Worm (Caenorhabditis elegans): ENCODE data around the gene ZK262.4.
"Not testable (repeated sequence)": the region's sequence is repeated elsewhere in the genome, so short reads cannot be mapped to it uniquely, and the experiment has no call there.

Gene ZK262.4

DNA sequence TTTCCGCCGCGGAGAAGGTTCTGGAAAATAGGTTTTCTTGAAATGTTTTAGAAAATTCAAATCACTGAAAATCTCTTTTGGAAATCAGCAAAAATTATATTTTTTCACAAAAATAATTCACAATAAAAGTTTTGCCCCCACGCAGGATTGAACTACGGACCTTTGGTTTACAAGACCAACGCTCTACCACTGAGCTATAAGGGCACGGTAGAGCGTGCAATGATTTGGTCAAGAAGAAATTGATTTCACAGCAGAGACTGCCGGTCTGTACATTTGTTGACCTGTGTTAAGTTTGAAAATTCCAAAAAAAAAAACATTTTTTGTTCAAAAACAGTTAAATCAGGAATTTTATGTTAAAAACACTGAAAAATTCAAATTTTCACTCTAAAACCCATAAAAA is 12.0 kb downstream of the ZK262.4 start:
- TF ChIP-seq unc-62 (GFP tag; optimal IDR thresholded peaks at IDR 0.05) = no peak

DNA sequence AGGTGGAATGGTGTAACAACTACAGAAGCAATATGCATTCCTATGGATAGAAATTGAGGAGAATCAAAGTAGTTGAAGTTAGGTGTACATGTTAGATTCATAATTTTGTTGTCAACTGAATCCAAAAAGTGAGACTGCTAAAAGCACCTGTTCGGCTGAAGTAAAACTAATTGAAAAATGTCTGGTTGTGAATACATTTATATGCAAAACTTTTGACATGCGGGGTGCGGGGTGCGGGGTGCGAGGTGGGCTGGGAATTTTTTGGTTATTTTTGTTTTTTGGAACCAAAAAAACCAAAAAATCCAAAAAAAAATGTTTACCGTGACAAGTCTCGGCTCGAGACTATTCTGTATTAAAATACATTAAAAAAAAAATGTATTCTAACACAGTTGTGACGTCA is 14.2 kb downstream of the ZK262.4 start, which contains the start of gene srh-207:
TSS of gene srh-207 (minus strand) at position 101 of the 400 bp plus-strand sequence.
- no peak for TF ChIP-seq unc-62 (GFP tag; optimal IDR thresholded peaks at IDR 0.05)

DNA sequence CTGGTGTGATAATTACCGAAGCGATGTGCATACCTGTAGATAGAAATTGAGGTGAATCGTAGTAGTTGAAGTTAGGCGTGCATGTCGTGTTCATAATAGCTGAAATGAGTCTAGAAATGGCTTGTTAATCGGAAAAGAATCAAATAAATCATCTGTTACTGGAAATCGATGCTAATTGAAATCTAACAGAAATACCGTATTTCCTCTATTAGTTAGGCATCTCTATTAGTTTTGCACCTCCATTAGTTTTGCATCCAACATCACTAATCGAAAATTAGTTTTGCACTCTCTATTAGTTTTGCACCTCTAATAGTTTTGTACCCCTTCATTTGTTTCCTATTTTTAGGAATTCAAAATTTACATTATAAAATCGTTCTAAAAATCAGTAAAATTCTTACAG is 19.6 kb downstream of the ZK262.4 start, which contains the start of gene srh-209:
TSS of gene srh-209 (minus strand) at position 101 of the 400 bp plus-strand sequence.
- not testable (repeated sequence) for TF ChIP-seq unc-62 (GFP tag; optimal IDR thresholded peaks at IDR 0.05)

DNA sequence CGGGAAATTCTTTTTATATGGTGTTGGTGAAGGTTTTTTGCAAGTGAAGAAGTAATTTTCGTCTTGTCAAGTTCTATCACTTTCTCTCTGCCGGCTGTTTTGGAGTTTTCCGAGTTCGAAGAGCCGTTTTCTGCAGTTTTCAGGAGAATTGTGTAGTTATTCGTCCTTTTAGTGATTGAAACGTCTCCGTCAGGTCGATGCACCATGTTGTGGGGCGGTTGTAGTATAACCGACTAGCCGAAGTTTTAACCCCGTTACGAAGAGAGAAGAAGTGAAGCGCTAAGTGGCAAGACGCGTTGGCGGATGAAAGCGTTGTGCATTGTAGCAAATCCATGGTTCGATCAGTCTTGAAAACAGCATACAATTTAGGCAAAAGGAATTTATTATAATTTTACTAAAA is 21.6 kb downstream of the ZK262.4 start:
- no peak for TF ChIP-seq unc-62 (GFP tag; optimal IDR thresholded peaks at IDR 0.05)

DNA sequence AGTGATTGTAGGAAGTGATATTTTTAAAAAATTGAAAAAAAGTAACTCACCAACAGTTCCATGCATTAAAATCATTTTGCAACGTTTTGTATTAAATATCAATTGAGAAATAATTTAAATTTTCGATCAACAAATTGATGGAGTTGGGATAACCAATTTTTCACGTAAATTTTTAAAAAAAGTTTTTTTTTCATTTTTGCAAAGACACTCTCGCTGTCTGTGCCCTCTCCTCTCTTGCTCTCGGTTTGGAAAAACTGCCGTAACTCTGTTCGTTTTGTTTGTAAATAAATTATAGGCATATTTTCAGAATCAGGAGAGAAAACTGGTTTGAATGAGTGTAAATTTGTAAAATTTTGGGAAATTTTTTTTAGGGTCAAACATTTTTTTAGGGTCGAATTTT is 26.6 kb downstream of the ZK262.4 start, which contains the start of gene Y51A2B.16:
TSS of gene Y51A2B.16 (minus strand) at position 101 of the 400 bp plus-strand sequence.
- no peak for TF ChIP-seq unc-62 (GFP tag; optimal IDR thresholded peaks at IDR 0.05)

DNA sequence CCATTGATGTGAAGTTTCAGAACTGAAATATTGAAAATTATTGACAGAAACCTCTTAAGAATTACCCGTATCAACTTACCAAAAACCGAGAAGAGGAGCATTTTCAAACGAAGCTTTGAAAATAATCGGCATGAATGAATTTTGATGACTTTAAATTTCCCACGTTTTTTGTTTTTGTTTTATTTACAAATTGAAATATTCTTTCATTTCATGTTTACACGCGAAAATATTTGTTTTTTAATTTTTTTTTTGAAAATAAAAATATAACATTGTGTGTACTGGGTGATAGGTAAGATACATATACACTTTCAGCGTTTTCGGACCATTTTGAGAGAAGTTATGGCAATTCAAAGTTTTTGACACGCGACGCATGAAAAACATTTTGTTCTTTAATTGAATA is 28.7 kb downstream of the ZK262.4 start, which contains the start of gene Y51A2B.9:
TSS of gene Y51A2B.9 (minus strand) at position 101 of the 400 bp plus-strand sequence.
- no peak for TF ChIP-seq unc-62 (GFP tag; optimal IDR thresholded peaks at IDR 0.05)

DNA sequence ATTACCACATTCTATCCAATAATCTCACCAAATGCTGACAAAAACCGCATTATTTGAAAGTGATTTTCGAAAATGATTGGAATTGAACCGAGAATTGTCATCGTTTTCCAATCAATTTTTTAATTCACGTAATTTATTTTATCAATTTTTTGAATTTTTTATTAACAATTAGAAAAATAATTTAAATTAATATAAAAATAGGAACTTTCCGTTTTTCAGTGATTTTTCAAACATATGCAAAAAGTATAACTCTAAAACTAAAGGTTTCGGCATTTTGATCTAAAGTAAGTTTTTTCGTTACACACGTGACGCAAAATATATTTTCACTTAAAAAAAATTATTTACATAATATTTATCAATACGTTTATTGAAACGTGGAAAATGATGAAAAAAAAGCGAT is 30.2 kb downstream of the ZK262.4 start, which contains the start of gene Y51A2B.6:
TSS of gene Y51A2B.6 (minus strand) at position 101 of the 400 bp plus-strand sequence.
- TF ChIP-seq unc-62 (GFP tag; optimal IDR thresholded peaks at IDR 0.05) = no peak

DNA sequence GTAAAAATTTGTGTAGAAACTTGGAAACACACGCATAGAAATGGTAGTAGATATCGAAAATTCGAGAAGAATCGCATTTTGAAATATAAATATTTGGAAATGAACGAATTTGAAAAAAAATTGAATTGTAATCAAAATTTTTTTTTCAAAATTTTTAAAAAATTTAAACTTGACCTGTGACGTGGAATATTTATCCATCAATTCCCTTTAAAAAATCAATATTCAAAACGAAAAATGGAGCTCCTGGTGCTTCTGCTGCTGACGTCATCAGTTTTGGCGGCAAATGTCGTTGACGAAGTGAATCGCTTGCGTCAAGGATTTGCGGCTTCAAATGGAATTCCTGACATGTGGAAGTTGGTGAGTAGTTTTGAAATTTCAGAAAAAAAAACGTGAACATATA is 35.3 kb downstream of the ZK262.4 start, which contains the start of the genes Y51A2B.4 and Y51A2B.5:
TSS of gene Y51A2B.4 (minus strand) at position 101 of the 400 bp plus-strand sequence.
TSS of gene Y51A2B.5 (plus strand) at position 232 of the 400 bp plus-strand sequence.
- TF ChIP-seq unc-62 (GFP tag; optimal IDR thresholded peaks at IDR 0.05) = no peak

DNA sequence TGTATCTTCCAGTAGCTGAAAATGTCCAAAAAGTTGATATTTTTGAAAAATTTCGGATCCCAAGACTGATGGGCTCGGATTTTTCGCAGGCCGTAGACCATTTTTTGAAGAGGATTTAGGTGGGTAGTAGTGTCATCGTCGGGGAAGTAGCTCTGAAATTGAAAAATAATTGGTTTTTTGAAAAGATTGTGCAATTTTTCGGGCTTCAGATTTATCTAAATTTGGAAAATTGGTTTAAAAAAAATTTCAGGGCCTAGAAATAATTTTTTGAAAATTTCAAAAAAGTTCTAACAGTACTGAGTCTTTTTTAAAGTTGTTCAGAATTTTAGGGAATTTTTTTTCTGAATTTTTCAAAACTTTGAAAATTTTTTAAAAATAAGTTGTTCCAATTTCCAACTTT is 41.8 kb downstream of the ZK262.4 start, which contains the start of gene nhr-288:
TSS of gene nhr-288 (minus strand) at position 101 of the 400 bp plus-strand sequence.
- no peak for TF ChIP-seq unc-62 (GFP tag; optimal IDR thresholded peaks at IDR 0.05)

DNA sequence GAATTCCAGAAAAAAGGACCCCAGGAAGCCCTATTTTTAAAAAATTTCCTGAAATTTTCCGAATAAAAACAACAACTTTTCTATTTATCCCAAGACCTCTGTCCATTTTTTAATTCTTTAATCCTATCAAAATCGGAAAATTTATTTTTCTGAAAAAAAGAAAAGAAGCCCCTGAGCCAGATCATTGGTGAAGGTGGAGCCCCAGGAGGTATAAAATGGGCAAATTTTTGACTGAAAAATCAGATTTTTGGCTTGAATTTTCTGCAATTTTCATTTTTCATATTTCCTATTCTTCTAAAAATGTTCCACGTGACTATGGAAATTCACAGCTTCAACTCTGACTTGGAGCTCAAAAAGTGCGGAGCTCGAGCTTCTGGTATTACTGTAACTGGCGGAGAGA is 45.6 kb downstream of the ZK262.4 start, which contains the start of gene Y51A2B.8:
TSS of gene Y51A2B.8 (plus strand) at position 301 of the 400 bp plus-strand sequence.
- no peak for TF ChIP-seq unc-62 (GFP tag; optimal IDR thresholded peaks at IDR 0.05)

DNA sequence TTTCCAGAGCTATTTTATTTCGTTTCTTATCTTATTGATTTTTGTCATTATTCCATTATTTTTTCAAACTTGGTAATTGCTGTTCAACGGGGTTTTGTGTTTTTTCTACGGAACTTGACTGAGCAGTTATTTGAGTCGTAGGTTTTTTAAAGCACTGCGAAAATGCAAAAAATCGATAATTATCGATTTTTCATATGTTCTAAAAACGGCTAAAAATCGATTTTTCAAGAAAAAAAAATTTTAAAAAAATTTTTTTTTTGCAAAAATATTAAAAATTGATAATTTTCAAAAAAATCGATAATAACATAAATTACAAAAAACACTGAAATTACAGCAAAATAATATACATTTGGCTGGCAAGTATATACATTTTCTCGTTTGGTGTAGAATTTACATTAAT is 48.8 kb downstream of the ZK262.4 start:
- no peak for TF ChIP-seq unc-62 (GFP tag; optimal IDR thresholded peaks at IDR 0.05)

DNA sequence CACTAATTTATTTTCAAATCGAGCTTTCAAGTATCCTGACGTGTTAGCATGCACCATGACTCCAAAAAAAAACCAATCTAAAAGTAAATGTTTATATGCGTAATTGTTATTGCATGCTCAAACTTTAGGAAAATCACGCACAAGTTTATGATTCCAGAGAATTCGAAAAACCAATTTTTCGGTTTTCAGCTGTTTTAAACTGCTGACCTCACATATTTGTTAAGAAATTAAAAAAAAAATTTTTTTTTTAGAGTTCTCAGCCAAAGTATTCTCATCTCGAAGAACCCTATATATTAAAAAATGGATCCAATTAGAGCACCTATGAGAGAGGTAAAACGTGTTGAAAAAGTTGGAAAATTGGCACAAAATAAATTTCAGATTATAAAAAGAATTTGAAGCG is 50.2 kb downstream of the ZK262.4 start, which contains the start of gene Y51A2B.2:
TSS of gene Y51A2B.2 (plus strand) at position 301 of the 400 bp plus-strand sequence.
- TF ChIP-seq unc-62 (GFP tag; optimal IDR thresholded peaks at IDR 0.05) = no peak
